Worm (Caenorhabditis elegans) whole organism, L4 larva: ENCODE data around the gene F35A5.2.

ENCODE experiments used
- D1046.2 ChIP-seq: fragments of 200-800 bp; sonication (Bioruptor generic); IDR thresholded peaks from 2 replicates; pipeline ENCODE4 v1.3.6; 2022; ENCODE audit warnings: missing genetic modification characterization, missing compliant biosample characterization
- F26F4.8 ChIP-seq: fragments of 200-800 bp; sonication (Bioruptor generic); conservative IDR thresholded peaks from 2 replicates; pipeline ENCODE4 v1.3.6; 2022; ENCODE audit warnings: missing genetic modification characterization, missing compliant biosample characterization
- F44E2.7 ChIP-seq: fragments of 200-800 bp; sonication (Bioruptor generic); IDR thresholded peaks from 2 replicates; pipeline ENCODE4 v2.1.2; 2022; ENCODE audit warnings: missing genetic modification characterization, missing compliant biosample characterization
- F49E8.2 ChIP-seq: sonication (generic microtip); optimal IDR thresholded peaks from 2 replicates; lab custom pipeline; 2016; ENCODE audit warnings: missing compliant biosample characterization, mild to moderate bottlenecking, missing genetic modification characterization, borderline replicate concordance
- T26A8.4 ChIP-seq: fragments of 200-800 bp; sonication (Bioruptor generic); IDR thresholded peaks from 2 replicates; pipeline ENCODE4 v1.3.6; 2022; ENCODE audit warnings: missing genetic modification characterization, missing compliant biosample characterization
- Y48G9A.11 ChIP-seq: fragments of 200-800 bp; sonication (Bioruptor generic); IDR thresholded peaks from 2 replicates; pipeline ENCODE4 v1.3.6; 2022; ENCODE audit warnings: missing genetic modification reagents, missing genetic modification characterization, missing compliant biosample characterization
- ZK337.2 ChIP-seq: fragments of 200-800 bp; sonication (Bioruptor generic); IDR thresholded peaks from 2 replicates; pipeline ENCODE4 v1.3.6; 2022; ENCODE audit warnings: missing genetic modification reagents, missing genetic modification characterization, missing compliant biosample characterization
- aha-1 ChIP-seq: fragments of 150-350 bp; peaks from one replicate; lab custom pipeline; 2014; ENCODE audit warnings: missing biosample characterization, missing genetic modification characterization
- attf-4 ChIP-seq: sonication (generic microtip); optimal IDR thresholded peaks from 3 replicates; lab custom pipeline; 2017; ENCODE audit warnings: missing biosample characterization, missing genetic modification characterization
- ceh-20 ChIP-seq: fragments of 200-800 bp; sonication (Bioruptor generic); IDR thresholded peaks from 2 replicates; pipeline ENCODE4 v1.3.6; 2022; ENCODE audit warnings: missing genetic modification reagents, missing genetic modification characterization, missing compliant biosample characterization
- ceh-44 ChIP-seq: fragments of 200-800 bp; sonication (Bioruptor generic); IDR thresholded peaks from 2 replicates; pipeline ENCODE4 v1.3.6; 2022; ENCODE audit warnings: missing genetic modification reagents, missing genetic modification characterization, missing compliant biosample characterization
- ceh-62 ChIP-seq: sonication (generic microtip); optimal IDR thresholded peaks from 2 replicates; lab custom pipeline; 2017; ENCODE audit warnings: missing biosample characterization, missing genetic modification characterization
- cey-2 ChIP-seq: sonication (generic microtip); optimal IDR thresholded peaks from 3 replicates; lab custom pipeline; 2017; ENCODE audit warnings: missing genetic modification characterization, mild to moderate bottlenecking, missing compliant biosample characterization, antibody characterized with exemption, borderline replicate concordance; ENCODE audit not compliant: insufficient read depth
- daf-16 ChIP-seq, 3 experiments: sonication (generic microtip); optimal IDR thresholded peaks; 2 replicates each; lab custom pipeline; 2016 to 2017; ENCODE audit warnings: missing genetic modification characterization in 3 of 3, missing genetic modification reagents in 3 of 3, mild to moderate bottlenecking in 2 of 3, missing compliant biosample characterization in 2 of 3, missing biosample characterization in 1 of 3, moderate library complexity in 1 of 3
- daf-8 ChIP-seq: fragments of 200-800 bp; sonication (Bioruptor generic); IDR thresholded peaks from 2 replicates; pipeline ENCODE4 v1.3.6; 2022; ENCODE audit warnings: missing genetic modification characterization, missing compliant biosample characterization
- dmd-9 ChIP-seq: fragments of 200-800 bp; sonication (Bioruptor generic); IDR thresholded peaks from 2 replicates; pipeline ENCODE4 v1.3.6; 2022; ENCODE audit warnings: missing genetic modification reagents, missing genetic modification characterization, missing compliant biosample characterization
- dve-1 ChIP-seq: sonication (generic microtip); optimal IDR thresholded peaks from 2 replicates; lab custom pipeline; 2017; ENCODE audit warnings: antibody characterized with exemption, mild to moderate bottlenecking, missing genetic modification characterization, missing compliant biosample characterization; ENCODE audit not compliant: insufficient read depth
- hif-1 ChIP-seq, 2 experiments: sonication (generic microtip); optimal IDR thresholded peaks; 2 replicates each; lab custom pipeline; 2016 to 2017; ENCODE audit warnings: missing compliant biosample characterization in 2 of 2, missing genetic modification characterization in 2 of 2, missing genetic modification reagents in 2 of 2, missing genotype in 2 of 2, mild to moderate bottlenecking in 1 of 2
- hlh-11 ChIP-seq: fragments of 200-800 bp; sonication (Bioruptor generic); optimal IDR thresholded peaks from 2 replicates; lab custom pipeline; 2018; ENCODE audit warnings: mild to moderate bottlenecking, missing genetic modification characterization, missing compliant biosample characterization
- hlh-30 ChIP-seq: sonication (generic microtip); optimal IDR thresholded peaks from 2 replicates; lab custom pipeline; 2017; ENCODE audit warnings: antibody characterized with exemption, mild to moderate bottlenecking, missing genetic modification characterization, missing compliant biosample characterization; ENCODE audit not compliant: insufficient read depth
- hmg-1.1 ChIP-seq: fragments of 200-800 bp; sonication (Bioruptor generic); IDR thresholded peaks from 2 replicates; pipeline ENCODE4 v1.3.6; 2022; ENCODE audit warnings: missing genetic modification reagents, missing genetic modification characterization, missing compliant biosample characterization
- lin-29 ChIP-seq: fragments of 200-800 bp; sonication (Bioruptor generic); IDR thresholded peaks from 2 replicates; pipeline ENCODE4 v1.3.6; 2022; ENCODE audit warnings: missing genetic modification reagents, missing genetic modification characterization, missing compliant biosample characterization
- lin-38 ChIP-seq: fragments of 200-800 bp; sonication (Bioruptor generic); IDR thresholded peaks from 2 replicates; pipeline ENCODE4 v1.3.6; 2022; ENCODE audit warnings: missing genetic modification reagents, missing genetic modification characterization, missing compliant biosample characterization
- mdl-1 ChIP-seq, 2 experiments: fragments of 150-350 bp in 1 of 2; sonication (generic microtip) in 1 of 2; optimal IDR thresholded peaks; 2 replicates each; lab custom pipeline; 2014 to 2017; ENCODE audit warnings: missing biosample characterization in 2 of 2, missing genetic modification characterization in 2 of 2
- mep-1 ChIP-seq: fragments of 150-350 bp; sonication (generic microtip); optimal IDR thresholded peaks from 3 replicates; lab custom pipeline; 2014; ENCODE audit warnings: missing biosample characterization, missing genetic modification characterization
- mxl-3 ChIP-seq: fragments of 200-800 bp; sonication (Bioruptor generic); optimal IDR thresholded peaks from 2 replicates; lab custom pipeline; 2018; ENCODE audit warnings: mild to moderate bottlenecking, missing genetic modification characterization, missing compliant biosample characterization
- nhr-111 ChIP-seq: fragments of 200-800 bp; sonication (Bioruptor generic); optimal IDR thresholded peaks from 2 replicates; lab custom pipeline; 2018; ENCODE audit warnings: mild to moderate bottlenecking, missing genetic modification characterization, missing compliant biosample characterization
- nhr-28 ChIP-seq: fragments of 150-350 bp; optimal IDR thresholded peaks from 2 replicates; lab custom pipeline; 2014; ENCODE audit warnings: missing biosample characterization, missing genetic modification characterization
- nhr-41 ChIP-seq: fragments of 200-800 bp; sonication (Bioruptor generic); IDR thresholded peaks from 2 replicates; pipeline ENCODE4 v1.3.6; 2022; ENCODE audit warnings: missing genetic modification reagents, missing genetic modification characterization, missing compliant biosample characterization
- nhr-42 ChIP-seq: fragments of 200-800 bp; sonication (Bioruptor generic); IDR thresholded peaks from 2 replicates; pipeline ENCODE4 v1.3.6; 2022; ENCODE audit warnings: missing genetic modification characterization, missing compliant biosample characterization
- nhr-48 ChIP-seq: sonication (generic microtip); optimal IDR thresholded peaks from 2 replicates; lab custom pipeline; 2016; ENCODE audit warnings: mild to moderate bottlenecking, missing genetic modification characterization, missing compliant biosample characterization
- nhr-77 ChIP-seq: fragments of 150-350 bp; optimal IDR thresholded peaks from 2 replicates; lab custom pipeline; 2014; ENCODE audit warnings: missing biosample characterization, missing genetic modification characterization
- pha-4 ChIP-seq, 2 experiments: fragments of 150-350 bp in 1 of 2; fragments of 200-800 bp in 1 of 2; sonication (Bioruptor generic) in 1 of 2; IDR thresholded peaks in 1 of 2; optimal IDR thresholded peaks in 1 of 2; 2 replicates each; pipeline versions ENCODE4 v1.3.6 to Lab custom; 2014 to 2022; ENCODE audit warnings: missing genetic modification characterization in 2 of 2, missing genetic modification reagents in 2 of 2, missing biosample characterization in 1 of 2, missing compliant biosample characterization in 1 of 2
- set-16 ChIP-seq: fragments of 200-800 bp; sonication (Bioruptor generic); IDR thresholded peaks from 2 replicates; pipeline ENCODE4 v1.3.6; 2022; ENCODE audit warnings: missing genetic modification reagents, missing genetic modification characterization, missing compliant biosample characterization
- snpc-1.2 ChIP-seq: fragments of 200-800 bp; sonication (Bioruptor generic); IDR thresholded peaks from 2 replicates; pipeline ENCODE4 v1.3.6; 2022; ENCODE audit warnings: missing genetic modification reagents, missing genetic modification characterization, missing compliant biosample characterization
- snpc-4 ChIP-seq: fragments of 150-350 bp; optimal IDR thresholded peaks from 2 replicates; lab custom pipeline; 2014; ENCODE audit warnings: missing biosample characterization, missing genetic modification characterization
- unc-39 ChIP-seq: sonication (generic microtip); optimal IDR thresholded peaks from 2 replicates; lab custom pipeline; 2017; ENCODE audit warnings: missing biosample characterization, missing genetic modification characterization
- unc-62 ChIP-seq, 3 experiments: fragments of 150-350 bp in 1 of 3; sonication (generic microtip); optimal IDR thresholded peaks in 2 of 3; peaks in 1 of 3; 1 replicate in 1 of 3; 2 replicates in 2 of 3; lab custom pipeline; 2014 to 2017; ENCODE audit warnings: missing biosample characterization in 3 of 3, missing genetic modification characterization in 3 of 3, missing genetic modification reagents in 3 of 3, missing genotype in 1 of 3
- vab-7 ChIP-seq: fragments of 200-800 bp; sonication (Bioruptor generic); IDR thresholded peaks from 2 replicates; pipeline ENCODE4 v1.3.6; 2022; ENCODE audit warnings: missing genetic modification reagents, missing genetic modification characterization, missing compliant biosample characterization
- zfp-3 ChIP-seq: fragments of 200-800 bp; sonication (Bioruptor generic); conservative IDR thresholded peaks from 2 replicates; pipeline ENCODE4 v1.3.6; 2022; ENCODE audit warnings: missing genetic modification reagents, missing genetic modification characterization, missing compliant biosample characterization

The F35A5.2 gene

DNA sequence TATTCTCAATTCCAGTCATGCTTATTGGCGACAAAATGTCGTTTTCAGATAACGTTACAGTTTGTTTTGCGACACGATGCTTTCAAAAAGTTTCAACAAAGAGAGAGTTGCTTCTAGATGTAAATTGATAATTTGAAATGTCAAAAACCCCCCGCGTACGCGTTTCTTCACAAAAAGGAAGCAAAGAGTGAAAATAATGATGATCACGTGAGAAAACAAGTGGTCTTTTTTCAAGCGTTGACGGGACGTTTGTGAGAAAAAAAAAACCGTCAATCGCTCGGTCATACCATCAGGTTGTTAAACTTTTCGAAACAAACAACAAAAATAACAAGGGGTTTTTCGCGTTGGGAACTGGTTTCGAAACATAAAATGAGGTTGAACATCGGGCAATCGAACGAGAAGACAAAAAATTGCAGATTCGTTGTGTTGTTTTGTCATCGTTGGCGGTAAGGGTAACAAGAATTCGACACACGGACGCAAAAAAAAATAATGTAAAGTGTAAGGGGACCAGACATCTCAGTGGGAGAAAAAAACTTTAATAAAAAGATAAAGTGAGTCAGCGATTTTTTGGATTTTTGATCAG, 27.2 kb downstream of the F35A5.2 start (continued):
- TF ChIP-seq pha-4 (GFP tag; IDR thresholded peaks at IDR 0.05; lab: Robert Waterston, UW), result peak; percentile 22; the same call in 1 of the 2 replicates
- peak; percentile 58 for TF ChIP-seq pha-4 (tag; optimal IDR thresholded peaks at IDR 0.05; lab: Kevin White, UChicago)
- no peak for TF ChIP-seq F44E2.7
- TF ChIP-seq set-16 (GFP tag; lab: Robert Waterston, UW), result no peak
- TF ChIP-seq ceh-44 (GFP tag; lab: Robert Waterston, UW), result no peak
- TF ChIP-seq ceh-20 (GFP tag; lab: Robert Waterston, UW), result peak; percentile 74
- TF ChIP-seq nhr-48 (tag; lab: Kevin White, UChicago), result peak; percentile 57
- no peak for TF ChIP-seq nhr-111
- peak; percentile 94 for TF ChIP-seq hlh-11 (tag; lab: Kevin White, UChicago)
- TF ChIP-seq Y48G9A.11, result no peak
- TF ChIP-seq hif-1 (tag; optimal IDR thresholded peaks at IDR 0.05; lab: Kevin White, UChicago), result peak in 1 of 2 experiments; percentile 67
- TF ChIP-seq F49E8.2 (tag; lab: Kevin White, UChicago), result no peak
- TF ChIP-seq nhr-41, result no peak
- no peak for TF ChIP-seq ZK337.2 (GFP tag; lab: Robert Waterston, UW)
- TF ChIP-seq, all 104 proteins: peak for 31

DNA sequence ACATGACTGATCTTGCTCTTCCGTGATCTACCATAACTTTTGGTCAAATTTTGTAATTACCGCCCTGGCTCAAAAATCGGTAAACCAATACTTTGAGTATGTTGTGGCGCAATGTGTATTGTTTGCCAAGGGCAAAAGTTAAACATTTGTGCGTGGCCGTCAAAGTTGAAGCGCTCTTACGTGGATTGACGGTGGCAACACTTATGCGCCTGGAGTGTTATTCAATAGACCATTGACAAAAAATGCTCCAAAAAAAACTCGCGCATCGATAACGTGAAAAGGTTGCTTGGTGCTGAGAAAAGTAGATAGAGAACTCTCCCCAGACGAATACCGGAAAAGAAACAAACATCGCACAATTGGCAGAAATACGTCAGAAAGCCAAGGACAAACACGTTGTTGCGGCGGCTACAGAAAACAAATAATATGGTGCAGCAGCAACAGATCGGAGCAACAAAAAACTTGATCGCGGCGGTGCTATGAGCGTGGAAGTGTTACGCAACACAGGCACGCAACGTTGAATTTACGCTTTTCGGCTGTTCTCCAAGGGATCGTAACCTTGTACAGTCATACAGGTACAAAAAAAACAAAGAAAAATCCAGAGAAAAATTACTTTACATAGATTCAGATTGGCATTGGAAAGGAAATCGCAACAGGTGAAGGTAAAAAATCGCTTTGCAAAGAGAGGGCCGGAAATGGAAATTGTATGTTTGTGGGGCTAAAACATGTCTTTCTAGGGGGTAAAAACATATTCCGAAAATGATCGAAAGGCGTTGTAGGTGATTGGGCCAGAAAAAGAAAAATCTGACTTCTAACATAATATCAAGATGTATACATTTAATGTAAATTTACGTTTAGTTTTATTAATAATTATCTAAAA, 29.3 kb downstream of the F35A5.2 start:
- no peak for TF ChIP-seq ZK337.2 (GFP tag; lab: Robert Waterston, UW)
- peak in 1 of 2 experiments; percentile 63 for TF ChIP-seq unc-62 (GFP tag; optimal IDR thresholded peaks at IDR 0.05 in 1 of 2; lab: Kevin White, UChicago)
- no peak for TF ChIP-seq unc-62 (tag; optimal IDR thresholded peaks at IDR 0.05; lab: Kevin White, UChicago)
- peak in 1 of 2 experiments; percentile 87 for TF ChIP-seq daf-16 (GFP tag; optimal IDR thresholded peaks at IDR 0.05; lab: Kevin White, UChicago)
- no peak for TF ChIP-seq daf-16 (tag; optimal IDR thresholded peaks at IDR 0.05; lab: Kevin White, UChicago)
- peak; percentile 6 for TF ChIP-seq hlh-11 (tag; lab: Kevin White, UChicago)
- peak; percentile 10 for TF ChIP-seq nhr-28 (tag; lab: Kevin White, UChicago)
- TF ChIP-seq aha-1, result peak; percentile 86
- TF ChIP-seq lin-29 (GFP tag; lab: Robert Waterston, UW), result no peak
- TF ChIP-seq, all 104 proteins: peak for 5

DNA sequence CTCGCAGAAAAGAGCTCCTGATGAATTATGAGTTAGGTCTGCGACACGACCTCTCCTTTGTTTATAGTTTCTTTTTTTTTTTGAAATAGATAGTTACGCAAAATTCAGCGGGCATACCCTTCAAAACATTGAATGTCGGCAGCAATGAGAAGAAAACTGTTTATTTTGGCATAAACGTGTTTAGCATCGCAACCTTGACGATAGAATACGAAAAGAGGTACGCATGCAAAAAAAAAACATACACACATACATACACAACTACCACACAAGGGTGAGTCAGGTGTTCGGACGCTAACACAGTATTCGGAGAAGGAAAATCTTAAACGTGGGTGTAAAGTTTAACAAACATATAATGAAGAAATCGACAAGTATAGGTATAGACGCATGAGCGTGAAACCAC, 30.7 kb downstream of the F35A5.2 start:
- TF ChIP-seq hlh-30 (tag; lab: Kevin White, UChicago) (peak; percentile 30), ceh-62 (tag; lab: Kevin White, UChicago) (no peak), daf-8 (GFP tag; lab: Robert Waterston, UW) (no peak), hlh-11 (tag; lab: Kevin White, UChicago) (peak; percentile 27), pha-4 (GFP tag; IDR thresholded peaks at IDR 0.05; lab: Robert Waterston, UW) (no peak), pha-4 (tag; optimal IDR thresholded peaks at IDR 0.05; lab: Kevin White, UChicago) (peak; percentile 24), nhr-77 (tag; lab: Kevin White, UChicago) (no peak), snpc-4 (tag; lab: Kevin White, UChicago) (no peak), lin-38 (GFP tag; lab: Robert Waterston, UW) (no peak), attf-4 (tag; lab: Kevin White, UChicago) (no peak), unc-62 (GFP tag; optimal IDR thresholded peaks at IDR 0.05 in 1 of 2; lab: Kevin White, UChicago) (peak in 1 of 2 experiments; percentile 43), unc-62 (tag; optimal IDR thresholded peaks at IDR 0.05; lab: Kevin White, UChicago) (no peak), F26F4.8 (GFP tag; lab: Robert Waterston, UW) (no peak), mep-1 (tag; lab: Kevin White, UChicago) (peak; percentile 29), nhr-42 (GFP tag; lab: Robert Waterston, UW) (no peak), D1046.2 (no peak), vab-7 (no peak), nhr-28 (tag; lab: Kevin White, UChicago) (peak; percentile 34), zfp-3 (no peak), F49E8.2 (tag; lab: Kevin White, UChicago) (no peak), unc-39 (tag; lab: Kevin White, UChicago) (no peak), ceh-44 (GFP tag; lab: Robert Waterston, UW) (no peak), mdl-1 (tag; optimal IDR thresholded peaks at IDR 0.05; lab: Kevin White, UChicago) (peak in 1 of 2 experiments; percentile 5), T26A8.4 (no peak), hmg-1.1 (GFP tag; lab: Robert Waterston, UW) (no peak), dmd-9 (GFP tag; lab: Robert Waterston, UW) (no peak), nhr-111 (no peak), mxl-3 (GFP tag; lab: Kevin White, UChicago) (peak; percentile 37), dve-1 (tag; lab: Kevin White, UChicago) (no peak), cey-2 (tag; lab: Kevin White, UChicago) (no peak), snpc-1.2 (GFP tag; lab: Robert Waterston, UW) (no peak)
